Worm (Caenorhabditis elegans) whole organism, L3 larva: ENCODE measurements around the gene F55G1.1.

Source experiments
- R02D3.7 ChIP-seq: fragments of 150-350 bp; optimal IDR thresholded peaks from 2 replicates; lab custom pipeline; 2014; ENCODE audit warnings: missing biosample characterization, missing genetic modification characterization
- ZK546.5 ChIP-seq: sonication (generic microtip); optimal IDR thresholded peaks from 2 replicates; lab custom pipeline; 2017; ENCODE audit warnings: missing biosample characterization, missing genetic modification characterization
- aly-2 ChIP-seq: fragments of 150-350 bp; optimal IDR thresholded peaks from 2 replicates; lab custom pipeline; 2014; ENCODE audit warnings: missing biosample characterization, missing genetic modification characterization
- ceh-16 ChIP-seq: sonication (generic microtip); optimal IDR thresholded peaks from 2 replicates; lab custom pipeline; 2017; ENCODE audit warnings: missing biosample characterization, missing genetic modification characterization
- egl-5 ChIP-seq: fragments of 150-350 bp; optimal IDR thresholded peaks from 2 replicates; lab custom pipeline; 2017; ENCODE audit warnings: missing biosample characterization, missing genetic modification reagents, missing genetic modification characterization, inconsistent platforms
- elt-1 ChIP-seq: fragments of 150-350 bp; optimal IDR thresholded peaks from 2 replicates; lab custom pipeline; 2014; ENCODE audit warnings: missing biosample characterization, missing genetic modification characterization
- elt-2 ChIP-seq: sonication (generic microtip); optimal IDR thresholded peaks from 2 replicates; lab custom pipeline; 2016; ENCODE audit warnings: missing genetic modification reagents, mild to moderate bottlenecking, missing genetic modification characterization, missing compliant biosample characterization
- elt-3 ChIP-seq, 3 experiments: fragments of 150-350 bp in 1 of 3; sonication (generic microtip) in 2 of 3; optimal IDR thresholded peaks; 2 replicates in 2 of 3; 4 replicates in 1 of 3; lab custom pipeline; 2014 to 2017; ENCODE audit warnings: missing biosample characterization in 3 of 3, missing genetic modification characterization in 3 of 3
- eor-1 ChIP-seq, 2 experiments: fragments of 150-350 bp; optimal IDR thresholded peaks; 2 replicates each; lab custom pipeline; 2014 to 2018; ENCODE audit warnings: missing biosample characterization in 2 of 2, missing genetic modification characterization in 2 of 2
- fkh-10 ChIP-seq: sonication (generic microtip); optimal IDR thresholded peaks from 2 replicates; lab custom pipeline; 2017; ENCODE audit warnings: missing biosample characterization, missing genetic modification reagents, missing genetic modification characterization
- fos-1 ChIP-seq: fragments of 150-350 bp; optimal IDR thresholded peaks from 2 replicates; lab custom pipeline; 2014; ENCODE audit warnings: missing biosample characterization, missing genetic modification characterization
- hmg-11 ChIP-seq: sonication (generic microtip); optimal IDR thresholded peaks from 2 replicates; lab custom pipeline; 2016; ENCODE audit warnings: missing genetic modification characterization, missing compliant biosample characterization
- jun-1 ChIP-seq: fragments of 150-350 bp; optimal IDR thresholded peaks from 2 replicates; lab custom pipeline; 2014; ENCODE audit warnings: missing biosample characterization, missing genetic modification reagents, missing genetic modification characterization
- lin-39 ChIP-seq: fragments of 150-350 bp; optimal IDR thresholded peaks from 2 replicates; lab custom pipeline; 2018; ENCODE audit warnings: missing biosample characterization, missing genetic modification reagents, missing genetic modification characterization
- lsy-12 ChIP-seq: sonication (generic microtip); optimal IDR thresholded peaks from 2 replicates; lab custom pipeline; 2016; ENCODE audit warnings: mild to moderate bottlenecking, missing genetic modification characterization, missing compliant biosample characterization
- mdl-1 ChIP-seq: fragments of 150-350 bp; optimal IDR thresholded peaks from 2 replicates; lab custom pipeline; 2014; ENCODE audit warnings: missing biosample characterization, missing genetic modification characterization
- nfya-1 ChIP-seq: sonication (generic microtip); optimal IDR thresholded peaks from 2 replicates; lab custom pipeline; 2017; ENCODE audit warnings: missing genetic modification characterization, mild to moderate bottlenecking, missing compliant biosample characterization, antibody characterized with exemption, moderate library complexity; ENCODE audit not compliant: insufficient read depth
- nhr-11 ChIP-seq: fragments of 150-350 bp; optimal IDR thresholded peaks from 2 replicates; lab custom pipeline; 2014; ENCODE audit warnings: missing biosample characterization, missing genetic modification characterization
- nhr-12 ChIP-seq: fragments of 150-350 bp; optimal IDR thresholded peaks from 2 replicates; lab custom pipeline; 2014; ENCODE audit warnings: missing biosample characterization, missing genetic modification characterization
- nhr-237 ChIP-seq: fragments of 150-350 bp; optimal IDR thresholded peaks from 2 replicates; lab custom pipeline; 2014; ENCODE audit warnings: missing biosample characterization, missing genetic modification characterization
- nhr-28 ChIP-seq: fragments of 150-350 bp; optimal IDR thresholded peaks from 2 replicates; lab custom pipeline; 2014; ENCODE audit warnings: missing biosample characterization, missing genetic modification characterization
- nhr-67 ChIP-seq: fragments of 150-350 bp; optimal IDR thresholded peaks from 2 replicates; lab custom pipeline; 2014; ENCODE audit warnings: missing biosample characterization, missing genetic modification characterization
- nhr-77 ChIP-seq: fragments of 150-350 bp; optimal IDR thresholded peaks from 2 replicates; lab custom pipeline; 2014; ENCODE audit warnings: missing biosample characterization, missing genetic modification characterization
- pqm-1 ChIP-seq: fragments of 150-350 bp; optimal IDR thresholded peaks from 2 replicates; lab custom pipeline; 2017; ENCODE audit warnings: missing biosample characterization, missing genetic modification characterization, inconsistent platforms
- sea-2 ChIP-seq: fragments of 150-350 bp; sonication (generic microtip); optimal IDR thresholded peaks from 4 replicates; lab custom pipeline; 2014; ENCODE audit warnings: missing biosample characterization, missing genetic modification reagents, missing genetic modification characterization
- skn-1 ChIP-seq: fragments of 150-350 bp; optimal IDR thresholded peaks from 2 replicates; lab custom pipeline; 2014; ENCODE audit warnings: missing biosample characterization, missing genetic modification characterization
- snpc-4 ChIP-seq: fragments of 150-350 bp; optimal IDR thresholded peaks from 2 replicates; lab custom pipeline; 2014; ENCODE audit warnings: missing biosample characterization, missing genetic modification characterization
- tbx-2 ChIP-seq: sonication (generic microtip); optimal IDR thresholded peaks from 2 replicates; lab custom pipeline; 2016; ENCODE audit warnings: mild to moderate bottlenecking, missing genetic modification characterization, missing compliant biosample characterization
- unc-39 ChIP-seq: sonication (generic microtip); optimal IDR thresholded peaks from 4 replicates; lab custom pipeline; 2017; ENCODE audit warnings: missing biosample characterization, missing genetic modification characterization
- unc-62 ChIP-seq: fragments of 150-350 bp; sonication (generic microtip); optimal IDR thresholded peaks from 4 replicates; lab custom pipeline; 2014; ENCODE audit warnings: missing biosample characterization, missing genetic modification reagents, missing genetic modification characterization
- zag-1 ChIP-seq: fragments of 150-350 bp; optimal IDR thresholded peaks from 2 replicates; lab custom pipeline; 2014; ENCODE audit warnings: missing biosample characterization, missing genetic modification characterization
- ztf-4 ChIP-seq: fragments of 150-350 bp; optimal IDR thresholded peaks from 2 replicates; lab custom pipeline; 2014; ENCODE audit warnings: missing biosample characterization, missing genetic modification characterization

The F55G1.1 gene

ce11 chrIV:7491464-7491863 is at the start of gene F55G1.1:
Gene F55G1.1 (plus strand): TSS chrIV:7491764.
- TF ChIP-seq ZK546.5 (tag; lab: Kevin White, UChicago) (no peak), unc-39 (tag; lab: Kevin White, UChicago) (no peak), elt-3 (tag; optimal IDR thresholded peaks at IDR 0.05; lab: Kevin White, UChicago) (no peak), fkh-10 (GFP tag; lab: Kevin White, UChicago) (no peak), ztf-4 (tag; lab: Kevin White, UChicago) (no peak), skn-1 (tag; lab: Kevin White, UChicago) (no peak)

DNA sequence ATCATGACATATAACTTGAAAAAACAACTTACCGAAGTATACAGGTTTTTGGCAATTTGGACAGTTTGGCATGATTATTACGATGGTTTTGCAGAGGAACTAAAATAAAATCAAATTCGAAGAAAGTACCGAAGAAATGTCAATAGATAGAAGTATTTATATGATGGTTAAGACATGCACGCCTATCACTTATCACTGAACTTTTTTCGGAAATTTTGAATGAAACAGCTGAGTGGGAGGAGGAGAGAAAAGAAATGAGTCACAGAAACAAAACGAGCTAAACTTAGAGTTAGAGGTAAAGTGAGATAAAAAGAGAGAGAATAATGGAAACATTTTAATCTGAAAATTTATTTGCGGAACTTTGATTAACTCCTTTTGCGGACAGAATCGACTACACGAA is 46.3 kb upstream of the F55G1.1 start, which contains the start of gene valv-1:
Gene valv-1 (minus strand): TSS at position 101 of the 400 bp plus-strand sequence.
- TF ChIP-seq mdl-1 (tag; lab: Kevin White, UChicago) (no peak), ztf-4 (tag; lab: Kevin White, UChicago) (no peak)
- TF ChIP-seq, all 47 proteins: peak for 0

DNA sequence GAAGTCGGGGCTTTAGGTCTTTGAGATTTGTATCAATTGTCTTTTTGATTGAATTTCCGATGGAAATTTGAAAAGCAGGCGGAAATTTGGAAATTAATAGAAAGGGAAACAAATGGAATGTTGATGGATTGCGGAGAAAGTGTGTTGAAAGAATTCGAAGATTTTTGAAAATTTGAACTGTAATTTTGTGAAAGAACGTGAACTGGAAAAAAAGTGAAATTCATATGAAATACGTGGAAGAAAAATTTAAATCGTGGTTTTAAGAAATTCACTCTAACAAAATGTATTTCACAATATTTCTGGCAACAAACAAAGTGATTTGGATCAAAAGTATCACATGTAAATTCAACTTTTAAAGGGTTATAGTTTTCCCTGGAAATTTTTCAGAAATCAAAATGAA is 45.6 kb upstream of the F55G1.1 start, which contains the start of gene B0496.1:
Gene B0496.1 (plus strand): TSS at position 301 of the 400 bp plus-strand sequence.
- TF ChIP-seq snpc-4 (tag; lab: Kevin White, UChicago) (no peak), aly-2 (no peak), sea-2 (GFP tag; lab: Kevin White, UChicago) (no peak), ceh-16 (tag; lab: Kevin White, UChicago) (no peak), fos-1 (tag; lab: Kevin White, UChicago) (no peak), elt-1 (tag; lab: Kevin White, UChicago) (no peak), elt-2 (tag; lab: Kevin White, UChicago) (no peak), nhr-11 (tag; lab: Kevin White, UChicago) (no peak), nhr-12 (tag; lab: Kevin White, UChicago) (no peak), ZK546.5 (tag; lab: Kevin White, UChicago) (no peak)

DNA sequence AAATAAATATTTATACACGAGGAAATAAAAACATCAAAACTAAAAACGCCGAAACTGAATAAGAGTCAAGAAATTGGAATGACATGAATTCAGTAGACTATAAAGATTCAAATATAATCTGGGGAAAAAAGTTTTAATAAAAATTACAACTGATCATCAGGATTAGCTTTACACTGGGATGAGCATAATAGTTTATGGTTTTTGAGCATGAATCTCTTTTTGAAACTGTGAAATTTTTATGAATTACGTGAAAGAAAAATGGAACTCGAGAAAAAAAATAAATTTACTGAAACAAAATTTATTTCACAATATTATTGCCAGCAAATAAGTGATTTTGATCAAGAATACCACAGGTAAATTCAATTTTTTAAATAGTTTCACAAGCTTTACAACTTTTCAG is 44.0 kb upstream of the F55G1.1 start, which contains the start of gene B0496.2:
Gene B0496.2 (plus strand): TSS at position 301 of the 400 bp plus-strand sequence.
- TF ChIP-seq elt-3 (tag; optimal IDR thresholded peaks at IDR 0.05; lab: Kevin White, UChicago): no peak
- TF ChIP-seq egl-5 (tag; lab: Kevin White, UChicago): no peak
- no peak for TF ChIP-seq unc-62 (GFP tag; lab: Kevin White, UChicago)
- TF ChIP-seq hmg-11: no peak
- TF ChIP-seq eor-1 (tag; optimal IDR thresholded peaks at IDR 0.05; lab: Kevin White, UChicago): no peak
- TF ChIP-seq nhr-28 (tag; lab: Kevin White, UChicago): no peak

ce11 chrIV:7451345-7451744 is 40.2 kb upstream of the F55G1.1 start, which contains the start of gene tes-1:
Gene tes-1 (minus strand): TSS chrIV:7451445.
- TF ChIP-seq ceh-16 (tag; lab: Kevin White, UChicago) (no peak), zag-1 (no peak), nhr-237 (tag; lab: Kevin White, UChicago) (no peak), pqm-1 (no peak), ztf-4 (tag; lab: Kevin White, UChicago) (no peak), tbx-2 (tag; lab: Kevin White, UChicago) (no peak), hmg-11 (no peak), nhr-12 (tag; lab: Kevin White, UChicago) (no peak), R02D3.7 (no peak), eor-1 (tag; optimal IDR thresholded peaks at IDR 0.05; lab: Kevin White, UChicago) (no peak), lsy-12 (tag; lab: Kevin White, UChicago) (no peak), nhr-77 (tag; lab: Kevin White, UChicago) (no peak), unc-62 (GFP tag; lab: Kevin White, UChicago) (no peak), jun-1 (tag; lab: Kevin White, UChicago) (no peak), elt-1 (tag; lab: Kevin White, UChicago) (no peak), sea-2 (GFP tag; lab: Kevin White, UChicago) (no peak), nfya-1 (tag; lab: Kevin White, UChicago) (no peak), nhr-67 (tag; lab: Kevin White, UChicago) (no peak)

- TF ChIP-seq unc-39 (tag; lab: Kevin White, UChicago) (no peak), tbx-2 (tag; lab: Kevin White, UChicago) (no peak), lin-39 (tag; lab: Kevin White, UChicago) (peak; percentile 20)
Observed at ce11 chrIV:7453661-7454159, 37.9 kb upstream of the F55G1.1 start.
